ENCODE assay signal across 1 fruit fly cellular context in the genomic region with DNA sequence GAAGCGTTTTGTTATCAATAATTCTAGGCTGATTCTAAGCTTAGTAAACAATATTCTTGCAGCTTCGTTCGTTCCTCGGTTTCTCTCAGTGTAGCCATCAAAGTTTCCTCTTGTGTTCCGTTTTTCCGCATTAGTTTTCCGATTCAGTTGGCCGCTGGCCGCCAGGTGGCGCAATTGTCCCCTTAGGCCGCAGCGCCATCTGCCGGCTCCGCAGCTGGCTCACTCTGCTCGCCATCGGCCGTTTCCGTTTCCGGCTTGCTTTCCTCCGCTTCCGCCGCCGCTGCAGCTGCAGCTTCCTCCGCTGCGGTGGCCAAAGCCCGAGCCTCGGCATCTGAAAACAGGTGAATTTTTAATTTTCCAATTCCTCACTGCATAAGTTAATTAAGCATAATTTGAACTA.
TF ChIP-seq lines count a peak whose summit lies in the region.

No protein-coding gene starts in this region.

TF ChIP-seq in whole organism, embryonic, 481 proteins besides CTCF, POLR2A, EP300 and RAD21 (continued from another document and continues in another):
- TF ChIP-seq maf-S (GFP tag; optimal IDR thresholded peaks at IDR 0.05; lab: Kevin White, UChicago) (peak; percentile 83), Ets97D (GFP tag; optimal IDR thresholded peaks at IDR 0.05; lab: Kevin White, UChicago) (peak; percentile 99), Elba2 (GFP tag; optimal IDR thresholded peaks at IDR 0.05; lab: Kevin White, UChicago) (peak; percentile 91), Xbp1 (GFP tag; optimal IDR thresholded peaks at IDR 0.05; lab: Kevin White, UChicago) (peak; percentile 95), CG33213 (GFP tag; optimal IDR thresholded peaks at IDR 0.05; lab: Kevin White, UChicago) (peak; percentile 98), Oli (tag; optimal IDR thresholded peaks at IDR 0.05; lab: Kevin White, UChicago) (peak; percentile 90), CG31224 (GFP tag; IDR thresholded peaks at IDR 0.05; lab: Robert Waterston, UW) (peak; percentile 68), CG8924 (tag; optimal IDR thresholded peaks at IDR 0.05; lab: Kevin White, UChicago) (peak; percentile 78), hth (optimal IDR thresholded peaks at IDR 0.05; lab: Kevin White, UChicago) (no peak), CG3407 (GFP tag; optimal IDR thresholded peaks at IDR 0.05; lab: Kevin White, UChicago) (peak; percentile 95), CG17186 (GFP tag; optimal IDR thresholded peaks at IDR 0.05; lab: Kevin White, UChicago) (peak; percentile 94), corto (GFP tag; optimal IDR thresholded peaks at IDR 0.05; lab: Kevin White, UChicago) (no peak), ap (GFP tag; IDR thresholded peaks at IDR 0.05; lab: Robert Waterston, UW) (peak; percentile 91), yki (optimal IDR thresholded peaks at IDR 0.05; lab: Kevin White, UChicago) (no peak), CG14441 (GFP tag; IDR thresholded peaks at IDR 0.05; lab: Robert Waterston, UW) (peak; percentile 89), CG4282 (GFP tag; optimal IDR thresholded peaks at IDR 0.05; lab: Kevin White, UChicago) (peak; percentile 82), cad (GFP tag; optimal IDR thresholded peaks at IDR 0.05; lab: Kevin White, UChicago) (no peak), ab (GFP tag; optimal IDR thresholded peaks at IDR 0.05; lab: Kevin White, UChicago) (peak; percentile 38), Scr (GFP tag; IDR thresholded peaks at IDR 0.05; lab: Robert Waterston, UW; ENCODE audit: partially characterized antibody) (no peak), CG7963 (GFP tag; IDR thresholded peaks at IDR 0.05; lab: Robert Waterston, UW; ENCODE audit: partially characterized antibody) (peak; percentile 44; the same call in 1 of the 3 replicates), CG1529 (GFP tag; optimal IDR thresholded peaks at IDR 0.05; lab: Kevin White, UChicago) (peak; percentile 96), sob (GFP tag; IDR thresholded peaks at IDR 0.05; lab: Robert Waterston, UW) (peak; percentile 88), CG15479 (GFP tag; optimal IDR thresholded peaks at IDR 0.05; lab: Kevin White, UChicago) (peak; percentile 74), CG15601 (tag; optimal IDR thresholded peaks at IDR 0.05; lab: Kevin White, UChicago) (peak; percentile 89), CG6254 (GFP tag; optimal IDR thresholded peaks at IDR 0.05; lab: Kevin White, UChicago) (peak; percentile 96), Opbp (GFP tag; IDR thresholded peaks at IDR 0.05; lab: Robert Waterston, UW; ENCODE audit: partially characterized antibody) (peak; percentile 66; the same call in 2 of the 3 replicates), chinmo (GFP tag; IDR thresholded peaks at IDR 0.05; lab: Robert Waterston, UW; ENCODE audit: partially characterized antibody) (no peak), dimm (GFP tag; IDR thresholded peaks at IDR 0.05; lab: Robert Waterston, UW) (no peak; the same call in 1 of the 2 replicates), lola (GFP tag; optimal IDR thresholded peaks at IDR 0.05; lab: Kevin White, UChicago) (peak in 1 of 3 experiments; percentile 78), Dek (tag; optimal IDR thresholded peaks at IDR 0.05; lab: Kevin White, UChicago) (peak; percentile 65), Meics (GFP tag; optimal IDR thresholded peaks at IDR 0.05; lab: Kevin White, UChicago) (peak; percentile 96), HLH3B (GFP tag; IDR thresholded peaks at IDR 0.05; lab: Robert Waterston, UW) (peak; percentile 92), Vsx1 (GFP tag; optimal IDR thresholded peaks at IDR 0.05; lab: Kevin White, UChicago) (peak; percentile 96), CG11398 (GFP tag; optimal IDR thresholded peaks at IDR 0.05; lab: Kevin White, UChicago) (peak; percentile 94), CG16813 (GFP tag; IDR thresholded peaks at IDR 0.05; lab: Robert Waterston, UW; ENCODE audit: partially characterized antibody) (peak; percentile 50; the same call in 2 of the 3 replicates), shn (GFP tag; optimal IDR thresholded peaks at IDR 0.05; lab: Kevin White, UChicago) (peak; percentile 94), Blimp-1 (GFP tag; optimal IDR thresholded peaks at IDR 0.05; lab: Kevin White, UChicago) (peak; percentile 84), CG8944 (GFP tag; optimal IDR thresholded peaks at IDR 0.05; lab: Kevin White, UChicago) (peak; percentile 94), Fer2 (tag; optimal IDR thresholded peaks at IDR 0.05; lab: Kevin White, UChicago) (peak; percentile 77), CG2875 (GFP tag; optimal IDR thresholded peaks at IDR 0.05; lab: Kevin White, UChicago) (peak; percentile 99), CG15269 (tag; optimal IDR thresholded peaks at IDR 0.05; lab: Kevin White, UChicago) (peak; percentile 82), gt (GFP tag; IDR thresholded peaks at IDR 0.05; lab: Robert Waterston, UW) (peak; percentile 86), CG3726 (GFP tag; IDR thresholded peaks at IDR 0.05; lab: Robert Waterston, UW) (peak; percentile 90; the same call in 2 of the 3 replicates), kah (GFP tag; optimal IDR thresholded peaks at IDR 0.05; lab: Kevin White, UChicago) (peak; percentile 93), org-1 (GFP tag; optimal IDR thresholded peaks at IDR 0.05; lab: Kevin White, UChicago) (peak; percentile 91), pita (GFP tag; optimal IDR thresholded peaks at IDR 0.05; lab: Kevin White, UChicago) (no peak), fu2 (GFP tag; optimal IDR thresholded peaks at IDR 0.05; lab: Kevin White, UChicago) (peak; percentile 51), CG34376 (GFP tag; optimal IDR thresholded peaks at IDR 0.05; lab: Kevin White, UChicago) (peak; percentile 98), Nf-YC (tag; optimal IDR thresholded peaks at IDR 0.05; lab: Kevin White, UChicago) (peak; percentile 72), CG8359 (GFP tag; optimal IDR thresholded peaks at IDR 0.05; lab: Kevin White, UChicago; ENCODE audit: borderline replicate concordance) (peak; percentile 95), slp2 (GFP tag; optimal IDR thresholded peaks at IDR 0.05; lab: Kevin White, UChicago) (peak; percentile 83), Chrac-16 (GFP tag; optimal IDR thresholded peaks at IDR 0.05; lab: Kevin White, UChicago) (peak; percentile 91), sc (optimal IDR thresholded peaks at IDR 0.05; lab: Kevin White, UChicago) (no peak), sc (GFP tag; optimal IDR thresholded peaks at IDR 0.05; lab: Kevin White, UChicago) (peak; percentile 97), Deaf1 (tag; optimal IDR thresholded peaks at IDR 0.05; lab: Kevin White, UChicago) (peak; percentile 60), CG15011 (GFP tag; optimal IDR thresholded peaks at IDR 0.05; lab: Kevin White, UChicago) (peak; percentile 92), eyg (GFP tag; optimal IDR thresholded peaks at IDR 0.05; lab: Kevin White, UChicago) (peak; percentile 95), CG6683 (GFP tag; optimal IDR thresholded peaks at IDR 0.05; lab: Kevin White, UChicago) (peak; percentile 90), CG13296 (GFP tag; optimal IDR thresholded peaks at IDR 0.05; lab: Kevin White, UChicago) (peak; percentile 93), CG11695 (GFP tag; IDR thresholded peaks at IDR 0.05; lab: Robert Waterston, UW) (peak; percentile 86), Lpt (GFP tag; optimal IDR thresholded peaks at IDR 0.05; lab: Kevin White, UChicago) (no peak), CG3995 (GFP tag; optimal IDR thresholded peaks at IDR 0.05; lab: Kevin White, UChicago) (peak; percentile 46), abd-A (tag; optimal IDR thresholded peaks at IDR 0.05; lab: Kevin White, UChicago) (peak; percentile 35), dm (GFP tag; optimal IDR thresholded peaks at IDR 0.05; lab: Kevin White, UChicago) (peak; percentile 92), scrt (GFP tag; optimal IDR thresholded peaks at IDR 0.05; lab: Kevin White, UChicago) (peak; percentile 90), ranshi (GFP tag; IDR thresholded peaks at IDR 0.05; lab: Robert Waterston, UW) (peak; percentile 89), CG1647 (GFP tag; optimal IDR thresholded peaks at IDR 0.05; lab: Kevin White, UChicago) (peak; percentile 85), Fer1 (GFP tag; optimal IDR thresholded peaks at IDR 0.05; lab: Kevin White, UChicago) (peak; percentile 96), lab (GFP tag; optimal IDR thresholded peaks at IDR 0.05; lab: Kevin White, UChicago) (peak; percentile 98), CG31441 (GFP tag; IDR thresholded peaks at IDR 0.05; lab: Robert Waterston, UW) (peak; percentile 96), CG18476 (GFP tag; optimal IDR thresholded peaks at IDR 0.05; lab: Kevin White, UChicago) (peak; percentile 84), NfI (GFP tag; optimal IDR thresholded peaks at IDR 0.05; lab: Kevin White, UChicago) (peak; percentile 93), vfl (GFP tag; optimal IDR thresholded peaks at IDR 0.05; lab: Kevin White, UChicago) (peak; percentile 61), CG18011 (GFP tag; optimal IDR thresholded peaks at IDR 0.05; lab: Kevin White, UChicago) (peak; percentile 80), CG10366 (GFP tag; IDR thresholded peaks at IDR 0.05; lab: Robert Waterston, UW) (peak; percentile 85), Gsc (GFP tag; IDR thresholded peaks at IDR 0.05; lab: Robert Waterston, UW) (no peak), Six4 (GFP tag; optimal IDR thresholded peaks at IDR 0.05; lab: Kevin White, UChicago) (peak; percentile 96), disco-r (GFP tag; optimal IDR thresholded peaks at IDR 0.05; lab: Kevin White, UChicago) (peak; percentile 94), Hr3 (GFP tag; optimal IDR thresholded peaks at IDR 0.05; lab: Kevin White, UChicago) (peak; percentile 87), pzg (GFP tag; optimal IDR thresholded peaks at IDR 0.05; lab: Kevin White, UChicago) (peak; percentile 18), fru (optimal IDR thresholded peaks at IDR 0.05; lab: Kevin White, UChicago) (no peak), eve (GFP tag; optimal IDR thresholded peaks at IDR 0.05; lab: Kevin White, UChicago) (peak in 1 of 2 experiments; percentile 54), CG16779 (GFP tag; IDR thresholded peaks at IDR 0.05; lab: Robert Waterston, UW) (peak; percentile 87), CG3281 (GFP tag; optimal IDR thresholded peaks at IDR 0.05; lab: Kevin White, UChicago) (peak; percentile 95), CG17802 (tag; optimal IDR thresholded peaks at IDR 0.05; lab: Kevin White, UChicago) (peak; percentile 91), Atf3 (GFP tag; optimal IDR thresholded peaks at IDR 0.05; lab: Kevin White, UChicago) (peak; percentile 92), CG8281 (tag; optimal IDR thresholded peaks at IDR 0.05; lab: Kevin White, UChicago) (peak; percentile 84), pfk (GFP tag; optimal IDR thresholded peaks at IDR 0.05; lab: Kevin White, UChicago) (peak; percentile 83), wor (GFP tag; IDR thresholded peaks at IDR 0.05; lab: Robert Waterston, UW) (peak; percentile 72), CG32772 (GFP tag; IDR thresholded peaks at IDR 0.05; lab: Robert Waterston, UW) (peak; percentile 87), CG10543 (GFP tag; optimal IDR thresholded peaks at IDR 0.05; lab: Kevin White, UChicago) (peak; percentile 93), Hr51 (GFP tag; optimal IDR thresholded peaks at IDR 0.05; lab: Kevin White, UChicago) (peak; percentile 55 to 84), Sry-δ (GFP tag; optimal IDR thresholded peaks at IDR 0.05; lab: Kevin White, UChicago) (peak; percentile 64), CG12769 (tag; optimal IDR thresholded peaks at IDR 0.05; lab: Kevin White, UChicago) (peak; percentile 66), CG1024 (GFP tag; IDR thresholded peaks at IDR 0.05; lab: Robert Waterston, UW) (peak; percentile 94), CG7372 (GFP tag; IDR thresholded peaks at IDR 0.05; lab: Robert Waterston, UW) (peak; percentile 80), pnt (GFP tag; optimal IDR thresholded peaks at IDR 0.05; lab: Kevin White, UChicago) (peak; percentile 77), CG14014 (GFP tag; IDR thresholded peaks at IDR 0.05; lab: Robert Waterston, UW) (peak; percentile 83), CG12744 (GFP tag; optimal IDR thresholded peaks at IDR 0.05; lab: Kevin White, UChicago) (peak; percentile 92), grau (tag; optimal IDR thresholded peaks at IDR 0.05; lab: Kevin White, UChicago) (peak; percentile 83), BEAF-32 (GFP tag; optimal IDR thresholded peaks at IDR 0.05; lab: Kevin White, UChicago) (peak; percentile 18), Med (GFP tag; lab: Kevin White, UChicago) (peak; percentile 100), CG17568 (GFP tag; optimal IDR thresholded peaks at IDR 0.05; lab: Kevin White, UChicago) (peak; percentile 95), CG2202 (tag; optimal IDR thresholded peaks at IDR 0.05; lab: Kevin White, UChicago) (peak; percentile 97), ato (GFP tag; IDR thresholded peaks at IDR 0.05; lab: Robert Waterston, UW; ENCODE audit: partially characterized antibody) (no peak), Poxn (GFP tag; IDR thresholded peaks at IDR 0.05; lab: Robert Waterston, UW) (0 out of 2 replicates have a peak, but pooled peaks have one; percentile 30), CG14965 (GFP tag; optimal IDR thresholded peaks at IDR 0.05; lab: Kevin White, UChicago; ENCODE audit: borderline replicate concordance) (peak; percentile 97), CG1603 (tag; optimal IDR thresholded peaks at IDR 0.05; lab: Kevin White, UChicago) (peak; percentile 96), Bgb (GFP tag; IDR thresholded peaks at IDR 0.05; lab: Robert Waterston, UW; ENCODE audit: partially characterized antibody) (no peak; the same call in 1 of the 2 replicates), zen2 (GFP tag; IDR thresholded peaks at IDR 0.05; lab: Robert Waterston, UW; ENCODE audit: partially characterized antibody) (no peak), CG12299 (tag; optimal IDR thresholded peaks at IDR 0.05; lab: Kevin White, UChicago) (peak; percentile 72), tna (GFP tag; IDR thresholded peaks at IDR 0.05; lab: Robert Waterston, UW; ENCODE audit: partially characterized antibody) (no peak), wek (GFP tag; optimal IDR thresholded peaks at IDR 0.05; lab: Kevin White, UChicago) (peak; percentile 95), ken (GFP tag; IDR thresholded peaks at IDR 0.05; lab: Robert Waterston, UW) (peak; percentile 93), C15 (GFP tag; IDR thresholded peaks at IDR 0.05; lab: Robert Waterston, UW) (peak; percentile 73; the same call in 2 of the 3 replicates), bigmax (GFP tag; optimal IDR thresholded peaks at IDR 0.05; lab: Kevin White, UChicago) (peak; percentile 83), amos (GFP tag; IDR thresholded peaks at IDR 0.05; lab: Robert Waterston, UW; ENCODE audit: partially characterized antibody) (no peak), unc-4 (GFP tag; IDR thresholded peaks at IDR 0.05; lab: Robert Waterston, UW; ENCODE audit: partially characterized antibody) (no peak), ssp (GFP tag; IDR thresholded peaks at IDR 0.05; lab: Robert Waterston, UW) (peak; percentile 68), Hmx (GFP tag; optimal IDR thresholded peaks at IDR 0.05; lab: Kevin White, UChicago) (no peak), en (GFP tag; optimal IDR thresholded peaks at IDR 0.05; lab: Kevin White, UChicago) (peak; percentile 98), CG18599 (GFP tag; optimal IDR thresholded peaks at IDR 0.05; lab: Kevin White, UChicago) (peak; percentile 94), CrebB (tag; optimal IDR thresholded peaks at IDR 0.05; lab: Kevin White, UChicago) (peak; percentile 89)
